Worm (Caenorhabditis elegans) whole organism, midembryonic: ENCODE measurements around the gene ZK632.4.
A peak's percentile ranks its signal among the peaks of the same experiment; 100 is the strongest.

Experiments used
- T22C8.4 ChIP-seq: fragments of 200-800 bp; sonication (Bioruptor generic); IDR thresholded peaks from 2 replicates; pipeline ENCODE4 v1.3.6; 2022; ENCODE audit warnings: missing genetic modification characterization, missing compliant biosample characterization
- cog-1 ChIP-seq: sonication (generic microtip); optimal IDR thresholded peaks from 2 replicates; lab custom pipeline; 2016; ENCODE audit warnings: missing genetic modification characterization, missing compliant biosample characterization
- flt-1 ChIP-seq: fragments of 200-800 bp; sonication (Bioruptor generic); IDR thresholded peaks from 2 replicates; pipeline ENCODE4 v1.3.6; 2022; ENCODE audit warnings: missing genetic modification characterization, missing compliant biosample characterization
- klf-2 ChIP-seq: fragments of 200-800 bp; sonication (Bioruptor generic); conservative IDR thresholded peaks from 2 replicates; pipeline ENCODE4 v1.3.6; 2022; ENCODE audit warnings: missing genetic modification reagents, missing genetic modification characterization, missing compliant biosample characterization
- med-1 ChIP-seq: sonication (generic microtip); optimal IDR thresholded peaks from 2 replicates; lab custom pipeline; 2017; ENCODE audit warnings: missing genetic modification characterization, mild to moderate bottlenecking, missing compliant biosample characterization, antibody characterized with exemption, missing genetic modification reagents; ENCODE audit not compliant: insufficient read depth
- ref-1 ChIP-seq: fragments of 200-800 bp; sonication (Bioruptor generic); conservative IDR thresholded peaks from 2 replicates; pipeline ENCODE4 v1.3.6; 2022; ENCODE audit warnings: missing genetic modification reagents, missing genetic modification characterization, missing compliant biosample characterization
- tab-1 ChIP-seq: fragments of 200-800 bp; sonication (Bioruptor generic); IDR thresholded peaks from 2 replicates; pipeline ENCODE4 v1.3.6; 2022; ENCODE audit warnings: missing genetic modification characterization, missing compliant biosample characterization
- ztf-23 ChIP-seq: fragments of 200-800 bp; sonication (Bioruptor generic); IDR thresholded peaks from 2 replicates; pipeline ENCODE4 v1.3.6; 2022; ENCODE audit warnings: missing genetic modification reagents, missing genetic modification characterization, missing compliant biosample characterization
- ztf-29 ChIP-seq: fragments of 200-800 bp; sonication (Bioruptor generic); IDR thresholded peaks from 2 replicates; pipeline ENCODE4 v1.3.6; 2022; ENCODE audit warnings: missing genetic modification reagents, missing genetic modification characterization, missing compliant biosample characterization

Gene ZK632.4

ce11 chrIII:9824330-9824934 lies 17.2 kb upstream of the ZK632.4 start, which contains the start of gene lin-52:
Gene lin-52, minus strand, starts transcription at chrIII:9824750.
- no peak for TF ChIP-seq T22C8.4 (GFP tag; lab: Robert Waterston, UW)
- no peak for TF ChIP-seq tab-1
- TF ChIP-seq ztf-29: no peak
- TF ChIP-seq ref-1 (GFP tag; lab: Robert Waterston, UW): no peak
- TF ChIP-seq klf-2: no peak
- no peak for TF ChIP-seq ztf-23 (GFP tag; lab: Robert Waterston, UW)
- TF ChIP-seq flt-1 (GFP tag; lab: Robert Waterston, UW): no peak
- TF ChIP-seq med-1 (GFP tag; lab: Kevin White, UChicago): no peak
- no peak for TF ChIP-seq cog-1

- TF ChIP-seq klf-2 (no peak), ztf-23 (GFP tag; lab: Robert Waterston, UW) (no peak), flt-1 (GFP tag; lab: Robert Waterston, UW) (no peak), ref-1 (GFP tag; lab: Robert Waterston, UW) (no peak), T22C8.4 (GFP tag; lab: Robert Waterston, UW) (no peak), cog-1 (no peak), tab-1 (no peak), ztf-29 (no peak), med-1 (GFP tag; lab: Kevin White, UChicago) (no peak)
Observed at ce11 chrIII:9823748-9824147, 16.5 kb upstream of the ZK632.4 start.

ce11 chrIII:9822942-9823341 lies 15.7 kb upstream of the ZK632.4 start, which contains the start of gene arl-5:
Gene arl-5, plus strand, starts transcription at chrIII:9823242.
- TF ChIP-seq med-1 (GFP tag; lab: Kevin White, UChicago) (no peak), flt-1 (GFP tag; lab: Robert Waterston, UW) (no peak), ztf-29 (no peak), ref-1 (GFP tag; lab: Robert Waterston, UW) (no peak), klf-2 (no peak), T22C8.4 (GFP tag; lab: Robert Waterston, UW) (no peak), cog-1 (no peak), ztf-23 (GFP tag; lab: Robert Waterston, UW) (no peak), tab-1 (no peak)

ce11 chrIII:9818763-9819162 lies 11.5 kb upstream of the ZK632.4 start, which contains the start of gene panl-3:
Gene panl-3, plus strand, starts transcription at chrIII:9819056.
- TF ChIP-seq ztf-23 (GFP tag; lab: Robert Waterston, UW) (peak; percentile 70; the same call in 1 of the 2 replicates), T22C8.4 (GFP tag; lab: Robert Waterston, UW) (no peak), klf-2 (no peak), med-1 (GFP tag; lab: Kevin White, UChicago) (no peak), cog-1 (no peak), ref-1 (GFP tag; lab: Robert Waterston, UW) (no peak)

ce11 chrIII:9817894-9818293 lies 10.6 kb upstream of the ZK632.4 start:
- TF ChIP-seq tab-1 (no peak), med-1 (GFP tag; lab: Kevin White, UChicago) (no peak), ztf-29 (no peak), klf-2 (no peak), cog-1 (no peak), T22C8.4 (GFP tag; lab: Robert Waterston, UW) (no peak)

ce11 chrIII:9817087-9817612 lies 9.9 kb upstream of the ZK632.4 start, which contains the start of gene cnx-1:
Gene cnx-1, minus strand, starts transcription at chrIII:9817137.
- TF ChIP-seq tab-1 (peak; percentile 68; the same call in 1 of the 2 replicates), cog-1 (no peak), klf-2 (no peak), med-1 (GFP tag; lab: Kevin White, UChicago) (no peak), flt-1 (GFP tag; lab: Robert Waterston, UW) (peak; percentile 42; the same call in 1 of the 2 replicates), T22C8.4 (GFP tag; lab: Robert Waterston, UW) (no peak), ref-1 (GFP tag; lab: Robert Waterston, UW) (no peak), ztf-29 (no peak), ztf-23 (GFP tag; lab: Robert Waterston, UW) (no peak)

DNA sequence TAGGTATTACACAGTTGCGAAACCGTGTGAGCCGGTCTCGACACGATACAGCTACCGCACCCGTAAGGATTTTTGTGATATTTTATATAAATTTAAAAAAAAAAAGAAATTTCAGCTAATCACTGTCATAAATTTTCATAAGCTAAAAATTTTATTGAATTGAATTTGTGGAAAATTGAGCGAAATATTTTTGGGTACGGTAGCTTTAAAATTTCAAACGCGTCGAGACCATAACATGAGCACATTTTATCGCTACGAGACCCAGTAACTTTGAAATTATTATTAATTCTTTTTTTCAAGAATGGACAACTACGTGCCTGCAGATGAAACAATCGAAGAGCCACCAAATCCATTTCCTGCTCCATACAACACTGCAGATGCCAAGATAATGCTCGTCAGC lies 5.9 kb upstream of the ZK632.4 start, which contains the start of gene ZK632.14:
TSS of gene ZK632.14 (plus strand) at position 301 of the 400 bp plus-strand sequence.
- no peak for TF ChIP-seq T22C8.4 (GFP tag; lab: Robert Waterston, UW)
- TF ChIP-seq flt-1 (GFP tag; lab: Robert Waterston, UW): no peak
- TF ChIP-seq med-1 (GFP tag; lab: Kevin White, UChicago): no peak
- no peak for TF ChIP-seq klf-2
- no peak for TF ChIP-seq tab-1
- no peak for TF ChIP-seq ztf-23 (GFP tag; lab: Robert Waterston, UW)
- no peak for TF ChIP-seq ztf-29

ce11 chrIII:9808179-9808578 lies 925 bp upstream of the ZK632.4 start, which contains the start of gene gtap-2:
Gene gtap-2, plus strand, starts transcription at chrIII:9808544.
- TF ChIP-seq tab-1: no peak

DNA sequence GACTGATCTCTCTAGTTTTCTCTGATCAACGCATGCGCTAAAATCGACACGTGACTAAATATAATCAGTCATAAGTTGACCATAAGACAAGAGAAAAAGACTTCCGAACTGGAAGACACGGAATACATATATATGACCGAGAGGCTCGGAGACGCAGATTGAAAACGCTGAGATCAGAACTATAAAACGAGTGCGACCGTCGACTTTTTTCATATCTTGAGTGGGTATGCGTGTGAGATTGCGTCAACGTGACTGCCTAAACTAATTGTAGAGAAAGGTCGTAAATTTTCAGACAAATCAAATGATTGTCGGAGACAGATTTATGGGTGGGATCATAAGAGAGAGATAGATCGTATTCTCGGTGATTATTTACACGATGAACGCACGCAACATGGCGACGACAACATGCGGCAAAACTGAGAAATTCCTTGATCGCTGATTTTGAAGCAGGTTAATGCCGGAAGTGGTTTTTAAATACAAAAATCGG lies 349 bp upstream of the ZK632.4 start:
- TF ChIP-seq ztf-23 (GFP tag; lab: Robert Waterston, UW) (no peak), cog-1 (no peak), T22C8.4 (GFP tag; lab: Robert Waterston, UW) (no peak)

ce11 chrIII:9804997-9805610 lies 2.1 kb downstream of the ZK632.4 start, which contains the start of gene riok-3:
Gene riok-3, minus strand, starts transcription at chrIII:9805011.
- no peak for TF ChIP-seq flt-1 (GFP tag; lab: Robert Waterston, UW)
- no peak for TF ChIP-seq med-1 (GFP tag; lab: Kevin White, UChicago)
- no peak for TF ChIP-seq ztf-29
- TF ChIP-seq klf-2: no peak
- no peak for TF ChIP-seq ztf-23 (GFP tag; lab: Robert Waterston, UW)
- TF ChIP-seq ref-1 (GFP tag; lab: Robert Waterston, UW): no peak
- TF ChIP-seq tab-1: no peak
